Worm (Caenorhabditis elegans): ENCODE results near the gene F49C5.9.
A peak's percentile ranks its signal among the peaks of the same experiment; 100 is the strongest.

The F49C5.9 gene

DNA sequence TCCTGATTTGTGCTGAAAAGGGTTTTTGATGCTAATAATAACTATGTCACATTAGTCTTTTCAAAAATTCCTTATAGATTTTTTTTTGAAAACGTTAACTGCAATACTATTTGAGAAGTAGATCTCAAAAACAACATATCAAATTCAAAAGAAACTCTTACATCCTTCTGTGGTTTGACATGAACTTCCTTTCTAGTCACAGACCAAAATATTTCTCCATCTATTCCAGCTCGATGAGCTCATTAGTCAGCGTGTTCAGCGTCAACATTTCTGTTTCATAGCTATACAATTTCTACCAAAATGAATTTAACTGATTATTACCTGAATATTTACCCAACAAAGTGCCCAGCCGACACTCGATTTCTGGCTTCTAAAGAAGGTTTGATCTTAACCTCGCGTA lies 35.8 kb downstream of the F49C5.9 start, which contains the start of gene srh-67:
TSS of gene srh-67 (plus strand) at position 301 of the 400 bp plus-strand sequence.
- no peak for TF ChIP-seq unc-62 (GFP tag; optimal IDR thresholded peaks at IDR 0.05)
- TF ChIP-seq ztf-4 (tag; optimal IDR thresholded peaks at IDR 0.05) = no peak
- no peak for TF ChIP-seq nhr-12 (tag; optimal IDR thresholded peaks at IDR 0.05)
- TF ChIP-seq nhr-11 (tag; optimal IDR thresholded peaks at IDR 0.05) = no peak
- no peak for TF ChIP-seq ztf-11 (tag; optimal IDR thresholded peaks at IDR 0.05)
- no peak for TF ChIP-seq fkh-2 (tag; optimal IDR thresholded peaks at IDR 0.05)
- TF ChIP-seq elt-2 (tag; optimal IDR thresholded peaks at IDR 0.05) = no peak
- no peak for TF ChIP-seq nhr-76 (tag; optimal IDR thresholded peaks at IDR 0.05)
- TF ChIP-seq nhr-67 (tag; optimal IDR thresholded peaks at IDR 0.05) = no peak
- no peak for TF ChIP-seq fos-1 (tag; optimal IDR thresholded peaks at IDR 0.05)
- TF ChIP-seq nhr-77 (tag; optimal IDR thresholded peaks at IDR 0.05) = no peak

DNA sequence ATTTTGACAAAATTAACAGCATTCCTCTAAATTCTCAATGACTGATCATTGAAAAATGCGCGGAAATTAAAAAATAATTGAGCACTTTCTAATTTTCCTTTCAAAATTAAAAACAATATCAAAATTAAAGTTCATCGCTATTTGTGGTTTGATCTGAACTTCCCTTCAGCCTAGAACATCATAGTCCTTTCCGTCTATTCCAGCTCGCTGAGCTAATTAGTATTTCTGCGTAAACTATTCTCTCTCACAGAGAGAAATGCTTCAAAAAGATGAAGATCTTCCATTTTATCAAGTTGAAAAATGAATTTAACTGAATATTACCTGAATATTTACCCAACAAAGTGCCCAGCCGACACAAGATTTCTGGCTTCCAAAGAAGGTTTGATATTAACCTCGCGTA lies 37.4 kb downstream of the F49C5.9 start, which contains the start of gene srh-68:
TSS of gene srh-68 (plus strand) at position 301 of the 400 bp plus-strand sequence.
- no peak for TF ChIP-seq elt-2 (tag; optimal IDR thresholded peaks at IDR 0.05)

DNA sequence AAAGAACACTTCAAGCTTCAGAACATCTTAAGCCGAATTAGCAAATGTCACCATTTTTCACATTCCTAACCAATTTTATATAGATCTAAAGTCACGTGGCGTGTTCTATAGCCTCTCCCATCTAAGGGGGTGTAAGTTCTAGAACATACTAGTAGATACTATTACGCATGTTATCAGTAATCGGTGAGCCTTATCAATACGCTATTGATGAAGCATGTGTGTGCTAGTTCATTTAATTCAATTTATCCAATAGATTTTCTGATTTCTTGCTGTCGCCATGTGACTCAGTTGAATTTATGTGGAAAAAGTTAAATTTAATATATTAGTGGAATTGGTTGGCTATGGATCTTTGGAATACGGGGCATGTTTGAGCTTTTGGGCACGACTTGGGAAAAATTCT lies 37.9 kb downstream of the F49C5.9 start:
- TF ChIP-seq nhr-76 (tag; optimal IDR thresholded peaks at IDR 0.05) (no peak), mdl-1 (tag; optimal IDR thresholded peaks at IDR 0.05) (no peak), ceh-28 (tag; optimal IDR thresholded peaks at IDR 0.05) (no peak), ama-1 (optimal IDR thresholded peaks at IDR 0.05) (no peak), ztf-11 (tag; optimal IDR thresholded peaks at IDR 0.05) (no peak), R02D3.7 (tag; optimal IDR thresholded peaks at IDR 0.05) (no peak), nhr-11 (tag; optimal IDR thresholded peaks at IDR 0.05) (peak; percentile 10), ZK546.5 (tag; optimal IDR thresholded peaks at IDR 0.05) (no peak)

DNA sequence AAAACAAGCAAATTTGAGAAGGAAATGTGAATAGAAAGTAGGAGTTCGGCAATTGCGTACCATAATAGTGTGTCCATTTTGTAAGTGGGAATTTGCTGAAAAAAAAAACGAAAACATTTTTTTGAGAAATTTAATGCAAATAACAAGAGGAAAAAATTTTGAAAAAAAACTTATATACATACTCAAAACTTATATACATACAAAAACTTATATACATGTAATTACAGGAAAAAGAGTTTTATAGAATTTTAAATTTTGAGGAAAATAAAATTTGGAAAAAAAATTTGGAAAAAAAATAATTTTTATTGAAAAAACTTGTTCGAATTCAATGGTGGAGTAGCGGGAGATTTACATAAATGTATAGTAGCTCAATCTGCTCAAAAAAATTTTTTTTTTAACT lies 41.6 kb downstream of the F49C5.9 start, which contains the start of gene ador-1:
TSS of gene ador-1 (minus strand) at position 101 of the 400 bp plus-strand sequence.
- TF ChIP-seq ceh-16 (tag; optimal IDR thresholded peaks at IDR 0.05) = no peak
- TF ChIP-seq lin-15B (tag; optimal IDR thresholded peaks at IDR 0.05) = no peak
- TF ChIP-seq nhr-67 (tag; optimal IDR thresholded peaks at IDR 0.05) = no peak
- no peak for TF ChIP-seq sea-2 (GFP tag; optimal IDR thresholded peaks at IDR 0.05)
- no peak for TF ChIP-seq nhr-12 (tag; optimal IDR thresholded peaks at IDR 0.05)
- TF ChIP-seq ztf-4 (tag; optimal IDR thresholded peaks at IDR 0.05) = no peak
- TF ChIP-seq nhr-76 (tag; optimal IDR thresholded peaks at IDR 0.05) = no peak
- no peak for TF ChIP-seq nhr-77 (tag; optimal IDR thresholded peaks at IDR 0.05)
- no peak for TF ChIP-seq ceh-9 (tag; optimal IDR thresholded peaks at IDR 0.05)
- TF ChIP-seq nhr-237 (tag; optimal IDR thresholded peaks at IDR 0.05) = no peak
- TF ChIP-seq hmg-11 (tag; optimal IDR thresholded peaks at IDR 0.05) = no peak
- TF ChIP-seq fkh-10 (GFP tag; optimal IDR thresholded peaks at IDR 0.05) = no peak

DNA sequence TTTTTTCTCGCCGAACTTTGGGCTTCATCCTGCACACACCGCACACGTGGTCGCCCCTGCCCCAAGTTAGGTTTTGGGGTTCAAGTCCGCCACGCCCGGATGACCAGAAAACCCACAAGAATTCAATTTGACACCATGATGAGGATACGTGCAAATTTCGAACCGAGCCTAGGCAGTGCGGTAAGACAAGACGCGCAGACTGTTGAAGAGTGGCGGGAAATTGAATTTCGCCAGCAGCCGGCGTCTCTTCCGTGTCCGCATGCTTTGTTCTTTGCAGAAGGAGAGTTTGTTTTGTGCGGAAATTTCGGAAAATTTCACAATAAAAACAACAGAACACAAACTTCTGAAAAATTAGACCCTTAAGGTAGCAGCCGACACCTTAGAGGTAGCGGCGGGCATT lies 44.5 kb downstream of the F49C5.9 start:
- TF ChIP-seq skn-1 (tag; optimal IDR thresholded peaks at IDR 0.05) (no peak), unc-62 (GFP tag; optimal IDR thresholded peaks at IDR 0.05) (no peak), mml-1 (tag; optimal IDR thresholded peaks at IDR 0.05) (no peak), fkh-10 (GFP tag; optimal IDR thresholded peaks at IDR 0.05) (peak; percentile 2), tbx-2 (tag; optimal IDR thresholded peaks at IDR 0.05) (no peak), nhr-237 (tag; optimal IDR thresholded peaks at IDR 0.05) (no peak), lin-39 (tag; optimal IDR thresholded peaks at IDR 0.05) (no peak), aly-2 (tag; optimal IDR thresholded peaks at IDR 0.05) (no peak)

DNA sequence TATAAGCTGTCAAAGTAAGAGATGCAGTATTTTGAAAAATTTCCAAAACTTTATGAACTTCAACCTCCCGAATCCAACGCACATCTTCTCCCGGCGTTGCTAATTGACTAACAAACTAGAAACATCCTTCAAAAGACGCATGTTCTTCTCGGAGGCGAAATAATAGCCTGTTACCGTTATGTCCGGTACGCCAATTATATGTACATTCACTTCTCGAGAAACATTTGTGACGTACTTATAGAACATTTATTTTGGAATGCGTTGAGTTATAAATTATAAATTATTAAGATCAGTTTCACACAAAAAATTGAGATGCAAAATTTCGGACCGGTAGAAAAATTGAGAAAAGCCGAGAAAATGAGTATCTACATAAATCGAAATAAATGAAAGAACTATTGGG lies 47.5 kb downstream of the F49C5.9 start, which contains the start of gene T21B4.3:
TSS of gene T21B4.3 (minus strand) at position 101 of the 400 bp plus-strand sequence.
- TF ChIP-seq aly-2 (tag; optimal IDR thresholded peaks at IDR 0.05) = no peak
- TF ChIP-seq elt-3 (tag; optimal IDR thresholded peaks at IDR 0.05) = no peak
- TF ChIP-seq unc-39 (tag; optimal IDR thresholded peaks at IDR 0.05) = no peak
- TF ChIP-seq elt-2 (tag; optimal IDR thresholded peaks at IDR 0.05) = no peak
- TF ChIP-seq nhr-43 (tag; optimal IDR thresholded peaks at IDR 0.05; ENCODE audit: poor library complexity, severe bottlenecking) = no peak
- no peak for TF ChIP-seq nhr-77 (tag; optimal IDR thresholded peaks at IDR 0.05)
- TF ChIP-seq nhr-12 (tag; optimal IDR thresholded peaks at IDR 0.05) = no peak
- TF ChIP-seq nfya-1 (tag; optimal IDR thresholded peaks at IDR 0.05; ENCODE audit: insufficient read depth) = no peak
- TF ChIP-seq nhr-28 (tag; optimal IDR thresholded peaks at IDR 0.05) = no peak
- TF ChIP-seq lin-15B (tag; optimal IDR thresholded peaks at IDR 0.05) = no peak
- no peak for TF ChIP-seq lin-39 (tag; optimal IDR thresholded peaks at IDR 0.05)

All from whole organism, L3 larva.